Fruit fly (Drosophila melanogaster): ENCODE measurements around the gene dnd.

Gene dnd

dm6 chr3R:21905615-21906014, 18.5 kb upstream of the dnd start (continued):
- peak; percentile 80 for TF ChIP-seq CG34406 (GFP tag; optimal IDR thresholded peaks at IDR 0.05)
- TF ChIP-seq svp (GFP tag), result peak; percentile 86
- TF ChIP-seq cyc (GFP tag; optimal IDR thresholded peaks at IDR 0.05), result peak; percentile 60
- peak; percentile 30 for TF ChIP-seq Ets21C (GFP tag; optimal IDR thresholded peaks at IDR 0.05)
- peak; percentile 88 for TF ChIP-seq achi (GFP tag; optimal IDR thresholded peaks at IDR 0.05)
- peak; percentile 60 for TF ChIP-seq CG11294 (GFP tag; IDR thresholded peaks at IDR 0.05)
- TF ChIP-seq Eip75B (GFP tag; optimal IDR thresholded peaks at IDR 0.05), result peak; percentile 84
- peak; percentile 87 for TF ChIP-seq CG4318 (GFP tag; optimal IDR thresholded peaks at IDR 0.05)
- peak; percentile 67 for TF ChIP-seq CG6854 (GFP tag; optimal IDR thresholded peaks at IDR 0.05)
- peak; percentile 73 to 89 for TF ChIP-seq ss (GFP tag; optimal IDR thresholded peaks at IDR 0.05)
- peak; percentile 82 for TF ChIP-seq Sox14 (GFP tag; optimal IDR thresholded peaks at IDR 0.05)
- peak; percentile 46 for TF ChIP-seq Blimp-1 (GFP tag; optimal IDR thresholded peaks at IDR 0.05)
- TF ChIP-seq CG6163 (GFP tag; IDR thresholded peaks at IDR 0.05), result peak; percentile 94
- peak; percentile 6 for TF ChIP-seq CG7368 (GFP tag; optimal IDR thresholded peaks at IDR 0.05)
- peak; percentile 87 for TF ChIP-seq CG3919 (GFP tag; optimal IDR thresholded peaks at IDR 0.05)
- TF ChIP-seq CG8319 (GFP tag; optimal IDR thresholded peaks at IDR 0.05), result peak; percentile 57
- peak; percentile 69 for TF ChIP-seq CG11762 (GFP tag; optimal IDR thresholded peaks at IDR 0.05; ENCODE audit: insufficient read depth)
- peak; percentile 88 for TF ChIP-seq Gug (GFP tag; IDR thresholded peaks at IDR 0.05)
- peak; percentile 82 for TF ChIP-seq pdm3 (GFP tag; optimal IDR thresholded peaks at IDR 0.05)
- TF ChIP-seq Ets96B (tag; optimal IDR thresholded peaks at IDR 0.05), result peak; percentile 91
- TF ChIP-seq CG6792 (GFP tag; optimal IDR thresholded peaks at IDR 0.05), result peak; percentile 77

- TF ChIP-seq CG31627 (GFP tag; optimal IDR thresholded peaks at IDR 0.05) (peak; percentile 15), CG6792 (GFP tag; optimal IDR thresholded peaks at IDR 0.05) (no peak), CG7368 (GFP tag; optimal IDR thresholded peaks at IDR 0.05) (no peak), Hr39 (GFP tag; optimal IDR thresholded peaks at IDR 0.05) (peak; percentile 3), Sox14 (GFP tag; optimal IDR thresholded peaks at IDR 0.05) (no peak), achi (GFP tag; optimal IDR thresholded peaks at IDR 0.05) (no peak), CG6808 (GFP tag; optimal IDR thresholded peaks at IDR 0.05) (no peak), Eip75B (GFP tag; optimal IDR thresholded peaks at IDR 0.05) (no peak), CG32006 (GFP tag; optimal IDR thresholded peaks at IDR 0.05) (no peak), fd59A (GFP tag; optimal IDR thresholded peaks at IDR 0.05) (no peak), net (GFP tag; optimal IDR thresholded peaks at IDR 0.05) (no peak), CG4318 (GFP tag; optimal IDR thresholded peaks at IDR 0.05) (no peak), Ets21C (GFP tag; optimal IDR thresholded peaks at IDR 0.05) (no peak), vri (GFP tag; optimal IDR thresholded peaks at IDR 0.05) (no peak), CG15336 (GFP tag; IDR thresholded peaks at IDR 0.05) (no peak), Blimp-1 (GFP tag; optimal IDR thresholded peaks at IDR 0.05) (no peak), CG3919 (GFP tag; optimal IDR thresholded peaks at IDR 0.05) (no peak), CG6854 (GFP tag; optimal IDR thresholded peaks at IDR 0.05) (no peak), topi (GFP tag; optimal IDR thresholded peaks at IDR 0.05) (no peak), CG11902 (GFP tag; optimal IDR thresholded peaks at IDR 0.05) (no peak), acj6 (GFP tag; optimal IDR thresholded peaks at IDR 0.05) (no peak), CG10669 (GFP tag; optimal IDR thresholded peaks at IDR 0.05) (peak; percentile 2), CG8632 (GFP tag; optimal IDR thresholded peaks at IDR 0.05) (no peak), Eip78C (GFP tag) (no peak), esn (GFP tag; optimal IDR thresholded peaks at IDR 0.05) (peak; percentile 19), ss (GFP tag; optimal IDR thresholded peaks at IDR 0.05) (peak in 1 of 2 experiments; percentile 24), Sox15 (GFP tag; optimal IDR thresholded peaks at IDR 0.05) (no peak), CG1621 (tag; optimal IDR thresholded peaks at IDR 0.05) (peak; percentile 24), dsx (GFP tag; optimal IDR thresholded peaks at IDR 0.05; ENCODE audit: poor library complexity, severe bottlenecking) (no peak), Ets96B (tag; optimal IDR thresholded peaks at IDR 0.05) (no peak)
Measured at dm6 chr3R:21904345-21904744, 17.2 kb upstream of the dnd start.
